Worm (Caenorhabditis elegans) whole organism, L3 larva: ENCODE results near the gene gsp-2.

Experiments used
- R02D3.7 ChIP-seq: fragments of 150-350 bp; optimal IDR thresholded peaks from 2 replicates; lab custom pipeline; 2014; ENCODE audit warnings: missing biosample characterization, missing genetic modification characterization
- aly-2 ChIP-seq: fragments of 150-350 bp; optimal IDR thresholded peaks from 2 replicates; lab custom pipeline; 2014; ENCODE audit warnings: missing biosample characterization, missing genetic modification characterization
- ama-1 ChIP-seq: fragments of 150-350 bp; optimal IDR thresholded peaks from 2 replicates; lab custom pipeline; 2018
- ceh-16 ChIP-seq: sonication (generic microtip); optimal IDR thresholded peaks from 2 replicates; lab custom pipeline; 2017; ENCODE audit warnings: missing biosample characterization, missing genetic modification characterization
- ceh-28 ChIP-seq: fragments of 150-350 bp; optimal IDR thresholded peaks from 2 replicates; lab custom pipeline; 2014; ENCODE audit warnings: missing biosample characterization, missing genetic modification reagents, missing genetic modification characterization
- daf-12 ChIP-seq: fragments of 150-350 bp; optimal IDR thresholded peaks from 2 replicates; lab custom pipeline; 2014; ENCODE audit warnings: missing biosample characterization, missing genetic modification reagents, missing genetic modification characterization
- egl-27 ChIP-seq: sonication (generic microtip); optimal IDR thresholded peaks from 4 replicates; lab custom pipeline; 2017; ENCODE audit warnings: missing biosample characterization, missing genetic modification reagents, missing genetic modification characterization
- egl-5 ChIP-seq: fragments of 150-350 bp; optimal IDR thresholded peaks from 2 replicates; lab custom pipeline; 2017; ENCODE audit warnings: missing biosample characterization, missing genetic modification reagents, missing genetic modification characterization, inconsistent platforms
- elt-1 ChIP-seq: fragments of 150-350 bp; optimal IDR thresholded peaks from 2 replicates; lab custom pipeline; 2014; ENCODE audit warnings: missing biosample characterization, missing genetic modification characterization
- elt-2 ChIP-seq: sonication (generic microtip); optimal IDR thresholded peaks from 2 replicates; lab custom pipeline; 2016; ENCODE audit warnings: missing genetic modification reagents, mild to moderate bottlenecking, missing genetic modification characterization, missing compliant biosample characterization
- elt-3 ChIP-seq, 3 experiments: fragments of 150-350 bp in 1 of 3; sonication (generic microtip) in 2 of 3; optimal IDR thresholded peaks; 2 replicates in 2 of 3; 4 replicates in 1 of 3; lab custom pipeline; 2014 to 2017; ENCODE audit warnings: missing biosample characterization in 3 of 3, missing genetic modification characterization in 3 of 3
- eor-1 ChIP-seq, 2 experiments: fragments of 150-350 bp; optimal IDR thresholded peaks; 2 replicates each; lab custom pipeline; 2014 to 2018; ENCODE audit warnings: missing biosample characterization in 2 of 2, missing genetic modification characterization in 2 of 2
- fkh-10 ChIP-seq: sonication (generic microtip); optimal IDR thresholded peaks from 2 replicates; lab custom pipeline; 2017; ENCODE audit warnings: missing biosample characterization, missing genetic modification reagents, missing genetic modification characterization
- fos-1 ChIP-seq: fragments of 150-350 bp; optimal IDR thresholded peaks from 2 replicates; lab custom pipeline; 2014; ENCODE audit warnings: missing biosample characterization, missing genetic modification characterization
- hmg-11 ChIP-seq: sonication (generic microtip); optimal IDR thresholded peaks from 2 replicates; lab custom pipeline; 2016; ENCODE audit warnings: missing genetic modification characterization, missing compliant biosample characterization
- jun-1 ChIP-seq: fragments of 150-350 bp; optimal IDR thresholded peaks from 2 replicates; lab custom pipeline; 2014; ENCODE audit warnings: missing biosample characterization, missing genetic modification reagents, missing genetic modification characterization
- lin-15B ChIP-seq: fragments of 150-350 bp; optimal IDR thresholded peaks from 2 replicates; lab custom pipeline; 2014; ENCODE audit warnings: missing biosample characterization, missing genetic modification characterization
- lsy-12 ChIP-seq: sonication (generic microtip); optimal IDR thresholded peaks from 2 replicates; lab custom pipeline; 2016; ENCODE audit warnings: mild to moderate bottlenecking, missing genetic modification characterization, missing compliant biosample characterization
- mdl-1 ChIP-seq: fragments of 150-350 bp; optimal IDR thresholded peaks from 2 replicates; lab custom pipeline; 2014; ENCODE audit warnings: missing biosample characterization, missing genetic modification characterization
- mml-1 ChIP-seq: fragments of 150-350 bp; sonication (generic microtip); optimal IDR thresholded peaks from 3 replicates; lab custom pipeline; 2014; ENCODE audit warnings: missing biosample characterization, missing genetic modification characterization
- nfya-1 ChIP-seq: sonication (generic microtip); optimal IDR thresholded peaks from 2 replicates; lab custom pipeline; 2017; ENCODE audit warnings: missing genetic modification characterization, mild to moderate bottlenecking, missing compliant biosample characterization, antibody characterized with exemption, moderate library complexity; ENCODE audit not compliant: insufficient read depth
- nhr-11 ChIP-seq: fragments of 150-350 bp; optimal IDR thresholded peaks from 2 replicates; lab custom pipeline; 2014; ENCODE audit warnings: missing biosample characterization, missing genetic modification characterization
- nhr-12 ChIP-seq: fragments of 150-350 bp; optimal IDR thresholded peaks from 2 replicates; lab custom pipeline; 2014; ENCODE audit warnings: missing biosample characterization, missing genetic modification characterization
- nhr-23 ChIP-seq: fragments of 150-350 bp; optimal IDR thresholded peaks from 2 replicates; lab custom pipeline; 2014; ENCODE audit warnings: missing biosample characterization, missing genetic modification reagents, missing genetic modification characterization
- nhr-237 ChIP-seq: fragments of 150-350 bp; optimal IDR thresholded peaks from 2 replicates; lab custom pipeline; 2014; ENCODE audit warnings: missing biosample characterization, missing genetic modification characterization
- nhr-25 ChIP-seq: sonication (generic microtip); optimal IDR thresholded peaks from 2 replicates; lab custom pipeline; 2017; ENCODE audit warnings: missing biosample characterization, missing genetic modification characterization
- nhr-43 ChIP-seq: sonication (generic microtip); optimal IDR thresholded peaks from 2 replicates; lab custom pipeline; 2016; ENCODE audit warnings: mild to moderate bottlenecking, missing genetic modification characterization, missing compliant biosample characterization; ENCODE audit not compliant: poor library complexity, severe bottlenecking
- nhr-67 ChIP-seq: fragments of 150-350 bp; optimal IDR thresholded peaks from 2 replicates; lab custom pipeline; 2014; ENCODE audit warnings: missing biosample characterization, missing genetic modification characterization
- nhr-76 ChIP-seq: fragments of 150-350 bp; sonication (generic microtip); optimal IDR thresholded peaks from 5 replicates; lab custom pipeline; 2014; ENCODE audit warnings: missing biosample characterization, missing genetic modification characterization
- nhr-77 ChIP-seq: fragments of 150-350 bp; optimal IDR thresholded peaks from 2 replicates; lab custom pipeline; 2014; ENCODE audit warnings: missing biosample characterization, missing genetic modification characterization
- pha-4 ChIP-seq: fragments of 150-350 bp; optimal IDR thresholded peaks from 2 replicates; lab custom pipeline; 2014; ENCODE audit warnings: missing biosample characterization, missing genetic modification reagents, missing genetic modification characterization
- skn-1 ChIP-seq: fragments of 150-350 bp; optimal IDR thresholded peaks from 2 replicates; lab custom pipeline; 2014; ENCODE audit warnings: missing biosample characterization, missing genetic modification characterization
- unc-39 ChIP-seq: sonication (generic microtip); optimal IDR thresholded peaks from 4 replicates; lab custom pipeline; 2017; ENCODE audit warnings: missing biosample characterization, missing genetic modification characterization
- unc-62 ChIP-seq: fragments of 150-350 bp; sonication (generic microtip); optimal IDR thresholded peaks from 4 replicates; lab custom pipeline; 2014; ENCODE audit warnings: missing biosample characterization, missing genetic modification reagents, missing genetic modification characterization
- zag-1 ChIP-seq: fragments of 150-350 bp; optimal IDR thresholded peaks from 2 replicates; lab custom pipeline; 2014; ENCODE audit warnings: missing biosample characterization, missing genetic modification characterization
- ztf-11 ChIP-seq: fragments of 150-350 bp; optimal IDR thresholded peaks from 2 replicates; lab custom pipeline; 2014; ENCODE audit warnings: missing biosample characterization, missing genetic modification characterization
- ztf-4 ChIP-seq: fragments of 150-350 bp; optimal IDR thresholded peaks from 2 replicates; lab custom pipeline; 2014; ENCODE audit warnings: missing biosample characterization, missing genetic modification characterization

gsp-2 gene

DNA sequence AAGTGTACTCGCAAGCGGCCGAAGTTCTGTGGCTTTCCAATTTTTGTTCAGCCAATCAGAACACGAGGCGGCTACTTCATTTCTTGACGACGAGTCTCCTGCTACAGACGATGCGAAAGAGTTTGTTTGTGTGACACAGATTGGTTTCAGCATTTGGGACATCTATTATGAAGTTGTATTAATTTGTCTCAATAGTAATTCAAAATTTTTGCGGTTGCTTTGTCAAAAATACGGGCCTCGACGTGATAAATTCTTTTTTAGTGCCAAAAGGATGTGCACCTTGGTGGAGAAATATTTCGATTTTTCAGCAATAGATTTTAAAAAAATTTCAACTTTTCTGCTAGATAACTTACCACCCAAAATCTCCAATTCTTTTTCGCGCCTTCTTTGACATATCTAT is 34.2 kb downstream of the gsp-2 start:
- TF ChIP-seq hmg-11 (tag; lab: Kevin White, UChicago) (no peak), elt-1 (tag; lab: Kevin White, UChicago) (no peak), lsy-12 (no peak), elt-3 (tag; optimal IDR thresholded peaks at IDR 0.05; lab: Kevin White, UChicago) (no peak), R02D3.7 (tag; lab: Kevin White, UChicago) (no peak), daf-12 (no peak), aly-2 (tag; lab: Kevin White, UChicago) (no peak), egl-27 (no peak), skn-1 (tag; lab: Kevin White, UChicago) (no peak), ceh-28 (no peak)

DNA sequence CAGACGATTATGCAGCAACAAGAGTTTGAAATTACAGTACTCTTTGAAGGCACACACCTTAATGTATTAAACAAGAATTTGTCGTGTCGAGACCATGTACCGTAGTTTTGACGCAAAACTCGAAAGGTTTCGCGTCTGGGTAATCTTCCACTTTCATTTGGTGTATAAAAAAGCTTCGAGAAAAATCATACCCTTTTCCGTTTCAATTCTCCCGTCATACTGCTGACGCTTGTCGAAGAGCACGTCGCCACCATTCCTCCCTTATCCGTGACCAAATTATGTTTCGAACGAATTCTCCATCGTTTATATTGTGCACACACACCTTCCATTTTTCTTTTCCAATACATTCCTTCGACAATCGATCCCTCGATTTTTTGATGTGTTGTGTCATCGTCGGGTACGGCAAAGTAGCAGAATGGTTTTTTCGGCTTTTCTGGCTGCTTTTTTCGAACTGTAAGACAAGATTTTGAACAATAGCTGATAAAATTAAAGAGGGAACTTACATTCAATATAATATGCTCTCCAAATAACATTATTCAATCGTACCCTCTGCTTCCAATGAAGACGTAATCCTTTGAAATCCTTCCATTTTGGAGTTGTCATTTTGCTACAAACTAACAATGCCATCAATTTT is 37.5 kb downstream of the gsp-2 start:
- TF ChIP-seq ceh-28 (no peak), nhr-43 (tag; lab: Kevin White, UChicago) (peak; percentile 38), nhr-76 (tag; lab: Kevin White, UChicago) (no peak), ama-1 (peak; percentile 93), nhr-77 (tag; lab: Kevin White, UChicago) (no peak), nhr-23 (tag; lab: Kevin White, UChicago) (no peak), hmg-11 (tag; lab: Kevin White, UChicago) (no peak), R02D3.7 (tag; lab: Kevin White, UChicago) (no peak), nhr-12 (tag; lab: Kevin White, UChicago) (no peak), nhr-237 (tag; lab: Kevin White, UChicago) (no peak), lsy-12 (no peak), ceh-16 (tag; lab: Kevin White, UChicago) (no peak), zag-1 (tag; lab: Kevin White, UChicago) (no peak)

DNA sequence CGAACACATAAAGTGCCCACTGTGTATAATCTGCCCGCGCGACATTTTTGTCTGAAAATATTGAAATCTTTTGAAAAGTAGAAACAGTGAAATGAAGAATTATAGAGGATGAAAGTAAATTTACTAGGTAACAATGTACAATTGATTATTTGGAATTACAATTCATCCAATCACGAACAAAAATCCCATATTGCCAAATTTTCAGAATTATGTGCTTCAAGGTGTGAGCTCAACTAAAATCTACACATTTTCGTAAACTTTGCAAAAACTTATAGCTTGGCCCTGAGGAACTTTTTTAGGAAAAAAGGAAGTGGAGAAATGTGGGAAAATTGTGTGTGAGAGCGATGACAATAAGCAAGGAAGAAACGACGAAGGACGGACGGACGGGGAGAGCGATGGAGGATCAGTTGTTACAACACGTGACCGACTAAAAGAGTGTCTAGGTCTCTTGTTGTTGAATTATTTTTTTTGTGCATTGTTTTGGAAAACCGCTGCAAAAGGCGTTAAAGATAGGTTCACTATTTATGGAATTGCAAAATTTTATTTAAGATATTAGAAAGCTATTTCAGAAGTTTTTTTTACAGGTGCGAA is 38.4 kb downstream of the gsp-2 start, which contains the start of gene mml-1:
TSS of gene mml-1 (minus strand) at position 51 of the 591 bp plus-strand sequence.
- TF ChIP-seq lsy-12 (peak; percentile 24), egl-5 (tag; lab: Kevin White, UChicago) (no peak), jun-1 (tag; lab: Kevin White, UChicago) (no peak), ama-1 (peak; percentile 66), nfya-1 (peak; percentile 17)
- TF ChIP-seq, all 47 proteins: peak for 3

DNA sequence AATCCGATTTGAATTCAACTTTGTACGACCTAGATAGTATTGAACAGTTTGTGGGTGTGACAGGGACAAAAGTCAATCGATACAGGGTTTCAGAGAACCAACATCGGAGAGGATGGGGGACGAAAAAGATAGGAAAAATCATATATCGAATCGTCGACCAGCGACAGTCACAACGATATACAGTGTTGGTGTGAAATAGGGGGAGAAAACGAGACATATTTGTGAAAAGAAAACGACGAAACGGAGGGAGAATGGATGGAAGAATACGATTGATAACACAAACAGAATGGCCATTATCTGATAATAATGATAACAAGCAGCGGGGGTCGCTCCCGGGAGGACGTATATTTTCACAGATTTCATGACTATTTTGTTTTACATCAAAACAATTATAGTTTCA is 39.0 kb downstream of the gsp-2 start:
- TF ChIP-seq mdl-1 (tag; lab: Kevin White, UChicago) = no peak
- TF ChIP-seq skn-1 (tag; lab: Kevin White, UChicago) = no peak
- TF ChIP-seq nhr-23 (tag; lab: Kevin White, UChicago) = peak; percentile 62
- no peak for TF ChIP-seq nhr-77 (tag; lab: Kevin White, UChicago)
- TF ChIP-seq nhr-25 (tag; lab: Kevin White, UChicago) = peak; percentile 14
- peak in 2 of 3 experiments; percentile 44 to 91 for TF ChIP-seq elt-3 (tag; optimal IDR thresholded peaks at IDR 0.05; lab: Kevin White, UChicago)
- TF ChIP-seq pha-4 = no peak
- no peak for TF ChIP-seq jun-1 (tag; lab: Kevin White, UChicago)
- TF ChIP-seq aly-2 (tag; lab: Kevin White, UChicago) = no peak
- TF ChIP-seq ama-1 = peak; percentile 83
- no peak for TF ChIP-seq nhr-11 (tag; lab: Kevin White, UChicago)
- TF ChIP-seq ztf-11 = no peak
- TF ChIP-seq R02D3.7 (tag; lab: Kevin White, UChicago) = peak; percentile 14
- no peak for TF ChIP-seq ceh-16 (tag; lab: Kevin White, UChicago)
- TF ChIP-seq daf-12 = no peak
- peak; percentile 11 for TF ChIP-seq mml-1 (tag; lab: Kevin White, UChicago)
- TF ChIP-seq fkh-10 = no peak
- TF ChIP-seq eor-1 (tag; optimal IDR thresholded peaks at IDR 0.05; lab: Kevin White, UChicago) = no peak
- no peak for TF ChIP-seq unc-39 (tag; lab: Kevin White, UChicago)
- TF ChIP-seq lin-15B (tag; lab: Kevin White, UChicago) = no peak
- no peak for TF ChIP-seq hmg-11 (tag; lab: Kevin White, UChicago)
- no peak for TF ChIP-seq unc-62 (GFP tag; lab: Kevin White, UChicago)
- TF ChIP-seq ztf-4 (tag; lab: Kevin White, UChicago) = no peak
- peak; percentile 86 for TF ChIP-seq elt-2
- TF ChIP-seq egl-27 = no peak
- TF ChIP-seq fos-1 (tag; lab: Kevin White, UChicago) = no peak
- TF ChIP-seq nhr-67 (tag; lab: Kevin White, UChicago) = no peak
- TF ChIP-seq ceh-28 = peak; percentile 65
- TF ChIP-seq nhr-43 (tag; lab: Kevin White, UChicago) = no peak
